6 worm cellular contexts compared by ENCODE assay signal in genomic region chrIII:8201760-8202159, ce11.
TF ChIP-seq lines count a peak whose summit lies in the region.

No protein-coding gene starts in this region.

TF ChIP-seq in whole organism, L1 larva, 84 proteins besides CTCF, POLR2A, EP300 and RAD21 (continued from another document and continues in another):
- TF ChIP-seq irx-1 (tag; optimal IDR thresholded peaks at IDR 0.05; lab: Kevin White, UChicago) (no peak), hlh-4 (tag; optimal IDR thresholded peaks at IDR 0.05; lab: Kevin White, UChicago) (no peak), nhr-47 (tag; optimal IDR thresholded peaks at IDR 0.05; lab: Kevin White, UChicago) (no peak), sox-4 (tag; optimal IDR thresholded peaks at IDR 0.05; lab: Kevin White, UChicago) (no peak), nhr-90 (tag; optimal IDR thresholded peaks at IDR 0.05; lab: Kevin White, UChicago; ENCODE audit: poor library complexity) (no peak), unc-130 (tag; optimal IDR thresholded peaks at IDR 0.05; lab: Kevin White, UChicago) (no peak), pqm-1 (tag; optimal IDR thresholded peaks at IDR 0.05; lab: Kevin White, UChicago) (no peak), tlp-1 (tag; optimal IDR thresholded peaks at IDR 0.05; lab: Kevin White, UChicago) (no peak), unc-30 (tag; optimal IDR thresholded peaks at IDR 0.05; lab: Kevin White, UChicago) (no peak), nhr-76 (tag; optimal IDR thresholded peaks at IDR 0.05; lab: Kevin White, UChicago) (no peak), ceh-90 (tag; optimal IDR thresholded peaks at IDR 0.05; lab: Kevin White, UChicago) (no peak), fkh-8 (tag; optimal IDR thresholded peaks at IDR 0.05; lab: Kevin White, UChicago) (peak; percentile 79), pax-3 (tag; optimal IDR thresholded peaks at IDR 0.05; lab: Kevin White, UChicago) (peak; percentile 42), efl-3 (GFP tag; optimal IDR thresholded peaks at IDR 0.05; lab: Kevin White, UChicago) (no peak), pag-3 (tag; optimal IDR thresholded peaks at IDR 0.05; lab: Kevin White, UChicago; ENCODE audit: borderline replicate concordance, insufficient read depth) (no peak), nhr-77 (tag; optimal IDR thresholded peaks at IDR 0.05; lab: Kevin White, UChicago) (no peak), lin-15B (tag; optimal IDR thresholded peaks at IDR 0.05; lab: Kevin White, UChicago) (no peak), blmp-1 (tag; optimal IDR thresholded peaks at IDR 0.05; lab: Kevin White, UChicago) (no peak), efl-1 (optimal IDR thresholded peaks at IDR 0.05; lab: Kevin White, UChicago) (peak; percentile 46 to 48), efl-1 (GFP tag; optimal IDR thresholded peaks at IDR 0.05 in 1 of 2; lab: Kevin White, UChicago) (peak; percentile 38 to 86), snu-23 (GFP tag; optimal IDR thresholded peaks at IDR 0.05; lab: Kevin White, UChicago) (no peak), egl-27 (tag; optimal IDR thresholded peaks at IDR 0.05; lab: Kevin White, UChicago) (no peak), vab-15 (tag; optimal IDR thresholded peaks at IDR 0.05; lab: Kevin White, UChicago) (no peak)

TF ChIP-seq in whole organism, L2 larva, 48 proteins besides CTCF, POLR2A, EP300 and RAD21 (continued from another document and continues in another):
- TF ChIP-seq Y55F3AM.14 (GFP tag; optimal IDR thresholded peaks at IDR 0.05; lab: Kevin White, UChicago) (peak; percentile 43), dmd-4 (tag; optimal IDR thresholded peaks at IDR 0.05; lab: Kevin White, UChicago) (no peak), ceh-16 (tag; optimal IDR thresholded peaks at IDR 0.05; lab: Kevin White, UChicago) (no peak), peb-1 (tag; optimal IDR thresholded peaks at IDR 0.05; lab: Kevin White, UChicago) (no peak), alr-1 (tag; optimal IDR thresholded peaks at IDR 0.05; lab: Kevin White, UChicago) (no peak), ztf-4 (tag; optimal IDR thresholded peaks at IDR 0.05; lab: Kevin White, UChicago) (no peak), lin-39 (tag; optimal IDR thresholded peaks at IDR 0.05; lab: Kevin White, UChicago) (no peak), mdl-1 (tag; optimal IDR thresholded peaks at IDR 0.05; lab: Kevin White, UChicago) (no peak), mbf-1 (tag; optimal IDR thresholded peaks at IDR 0.05; lab: Kevin White, UChicago) (no peak), unc-62 (GFP tag; optimal IDR thresholded peaks at IDR 0.05; lab: Kevin White, UChicago) (no peak), lin-13 (GFP tag; optimal IDR thresholded peaks at IDR 0.05; lab: Kevin White, UChicago) (peak; percentile 23), blmp-1 (tag; optimal IDR thresholded peaks at IDR 0.05; lab: Kevin White, UChicago; ENCODE audit: insufficient read depth) (no peak), aly-2 (tag; optimal IDR thresholded peaks at IDR 0.05; lab: Kevin White, UChicago) (no peak), elt-1 (tag; optimal IDR thresholded peaks at IDR 0.05; lab: Kevin White, UChicago) (no peak), sem-4 (tag; optimal IDR thresholded peaks at IDR 0.05; lab: Kevin White, UChicago) (peak; percentile 41), nhr-12 (tag; optimal IDR thresholded peaks at IDR 0.05; lab: Kevin White, UChicago) (no peak), ztf-1 (GFP tag; conservative IDR thresholded peaks at IDR 0.05; lab: Robert Waterston, UW) (no peak), ama-1 (optimal IDR thresholded peaks at IDR 0.05; lab: Kevin White, UChicago) (no peak), skn-1 (tag; optimal IDR thresholded peaks at IDR 0.05; lab: Kevin White, UChicago) (no peak), lsy-2 (tag; optimal IDR thresholded peaks at IDR 0.05; lab: Kevin White, UChicago) (peak in 1 of 2 experiments; percentile 68), mab-5 (tag; optimal IDR thresholded peaks at IDR 0.05; lab: Kevin White, UChicago) (peak; percentile 33), unc-55 (GFP tag; optimal IDR thresholded peaks at IDR 0.05; lab: Kevin White, UChicago) (peak; percentile 83), elt-3 (tag; optimal IDR thresholded peaks at IDR 0.05; lab: Kevin White, UChicago) (no peak)

TF ChIP-seq in whole organism, L3 larva, 47 proteins besides CTCF, POLR2A, EP300 and RAD21 (continued from another document):
- TF ChIP-seq tbx-2 (tag; optimal IDR thresholded peaks at IDR 0.05; lab: Kevin White, UChicago) (no peak), fkh-2 (tag; optimal IDR thresholded peaks at IDR 0.05; lab: Kevin White, UChicago) (no peak), ZK546.5 (tag; optimal IDR thresholded peaks at IDR 0.05; lab: Kevin White, UChicago) (no peak), aly-2 (tag; optimal IDR thresholded peaks at IDR 0.05; lab: Kevin White, UChicago) (no peak), lin-15B (tag; optimal IDR thresholded peaks at IDR 0.05; lab: Kevin White, UChicago) (peak; percentile 33), ceh-16 (tag; optimal IDR thresholded peaks at IDR 0.05; lab: Kevin White, UChicago) (no peak), ztf-4 (tag; optimal IDR thresholded peaks at IDR 0.05; lab: Kevin White, UChicago) (no peak), nhr-11 (tag; optimal IDR thresholded peaks at IDR 0.05; lab: Kevin White, UChicago) (peak; percentile 5)

TF ChIP-seq in whole organism, L4 larva, 104 proteins besides CTCF, POLR2A, EP300 and RAD21 (continued from another document):
- no peak for TF ChIP-seq nhr-237 (tag; optimal IDR thresholded peaks at IDR 0.05; lab: Kevin White, UChicago)
- peak; percentile 66 for TF ChIP-seq hlh-30 (tag; optimal IDR thresholded peaks at IDR 0.05; lab: Kevin White, UChicago; ENCODE audit: insufficient read depth)
- TF ChIP-seq ceh-20 (GFP tag; IDR thresholded peaks at IDR 0.05; lab: Robert Waterston, UW) = 0 out of 2 replicates have a peak, but pooled peaks have one; percentile 10
- no peak for TF ChIP-seq zip-11 (GFP tag; IDR thresholded peaks at IDR 0.05; lab: Robert Waterston, UW)
- TF ChIP-seq unc-62 (GFP tag; optimal IDR thresholded peaks at IDR 0.05 in 1 of 2; lab: Kevin White, UChicago) = peak in 1 of 2 experiments; percentile 28
- no peak for TF ChIP-seq unc-62 (tag; optimal IDR thresholded peaks at IDR 0.05; lab: Kevin White, UChicago)
- TF ChIP-seq madf-5 (GFP tag; IDR thresholded peaks at IDR 0.05; lab: Robert Waterston, UW) = no peak

TF ChIP-seq in whole organism, late embryonic, 69 proteins besides CTCF, POLR2A, EP300 and RAD21 (continued from another document):
- TF ChIP-seq hlh-30 (tag; optimal IDR thresholded peaks at IDR 0.05; lab: Kevin White, UChicago; ENCODE audit: insufficient read depth) = peak; percentile 60
- TF ChIP-seq ceh-24 (tag; optimal IDR thresholded peaks at IDR 0.05; lab: Kevin White, UChicago) = no peak

TF ChIP-seq in whole organism, mixed stage, embryonic, 35 proteins besides CTCF, POLR2A, EP300 and RAD21 (continued from another document):
- TF ChIP-seq unc-62 (GFP tag; optimal IDR thresholded peaks at IDR 0.05; lab: Kevin White, UChicago) = peak; percentile 36
- TF ChIP-seq sem-2 (GFP tag; optimal IDR thresholded peaks at IDR 0.05; lab: Kevin White, UChicago) = no peak
- no peak for TF ChIP-seq zip-8 (tag; optimal IDR thresholded peaks at IDR 0.05; lab: Kevin White, UChicago)
- no peak for TF ChIP-seq blmp-1 (tag; optimal IDR thresholded peaks at IDR 0.05; lab: Kevin White, UChicago)
- no peak for TF ChIP-seq nhr-28 (tag; optimal IDR thresholded peaks at IDR 0.05; lab: Kevin White, UChicago)
- no peak for TF ChIP-seq nhr-76 (tag; optimal IDR thresholded peaks at IDR 0.05; lab: Kevin White, UChicago)
- TF ChIP-seq nhr-12 (tag; optimal IDR thresholded peaks at IDR 0.05; lab: Kevin White, UChicago) = no peak
- peak; percentile 21 for TF ChIP-seq mab-5 (tag; optimal IDR thresholded peaks at IDR 0.05; lab: Kevin White, UChicago)
- TF ChIP-seq unc-120 (tag; optimal IDR thresholded peaks at IDR 0.05; lab: Kevin White, UChicago; ENCODE audit: poor library complexity, severe bottlenecking) = peak; percentile 83
- no peak for TF ChIP-seq M03D4.4 (tag; optimal IDR thresholded peaks at IDR 0.05; lab: Kevin White, UChicago)
- no peak for TF ChIP-seq bed-3 (GFP tag; optimal IDR thresholded peaks at IDR 0.05; lab: Kevin White, UChicago)
